Fruit fly (Drosophila melanogaster) whole organism, embryonic: ENCODE measurements around the gene spo.

Experiments used
- Bdp1 ChIP-seq: fragments of 200-800 bp; sonication (Bioruptor generic); optimal IDR thresholded peaks from 3 replicates; lab custom pipeline; 2016; ENCODE audit warnings: missing biosample characterization, missing genetic modification characterization
- CG1024 ChIP-seq: fragments of 200-800 bp; sonication (Bioruptor generic); IDR thresholded peaks from 2 replicates; pipeline ENCODE4 v1.3.6; 2022; ENCODE audit warnings: missing biosample characterization, missing genetic modification characterization
- CG10431 ChIP-seq: fragments of 200-800 bp; sonication (Bioruptor generic); optimal IDR thresholded peaks from 3 replicates; lab custom pipeline; 2018; ENCODE audit warnings: missing biosample characterization, mild to moderate bottlenecking, missing genetic modification characterization
- CG10654 ChIP-seq: fragments of 200-800 bp; sonication (Bioruptor generic); optimal IDR thresholded peaks from 2 replicates; lab custom pipeline; 2016; ENCODE audit warnings: missing biosample characterization, missing genetic modification characterization
- CG11085 ChIP-seq: fragments of 200-800 bp; sonication (Bioruptor generic); IDR thresholded peaks from 2 replicates; pipeline ENCODE4 v1.3.6; 2022; ENCODE audit warnings: missing biosample characterization, missing genetic modification characterization
- CG11696 ChIP-seq: fragments of 200-800 bp; sonication (Bioruptor generic); IDR thresholded peaks from 2 replicates; pipeline ENCODE4 v1.3.6; 2022; ENCODE audit warnings: missing biosample characterization, missing genetic modification characterization
- CG11723 ChIP-seq: fragments of 200-800 bp; sonication (Bioruptor generic); optimal IDR thresholded peaks from 2 replicates; lab custom pipeline; 2017; ENCODE audit warnings: missing biosample characterization, mild to moderate bottlenecking, missing genetic modification characterization
- CG13123 ChIP-seq: fragments of 200-800 bp; sonication (Bioruptor generic); optimal IDR thresholded peaks from 2 replicates; lab custom pipeline; 2016; ENCODE audit warnings: missing biosample characterization, missing genetic modification characterization
- CG15011 ChIP-seq: fragments of 200-800 bp; sonication (Bioruptor generic); optimal IDR thresholded peaks from 3 replicates; lab custom pipeline; 2018; ENCODE audit warnings: missing biosample characterization, mild to moderate bottlenecking, missing genetic modification characterization
- CG15479 ChIP-seq: fragments of 200-800 bp; sonication (Bioruptor generic); optimal IDR thresholded peaks from 3 replicates; lab custom pipeline; 2019; ENCODE audit warnings: missing biosample characterization, mild to moderate bottlenecking, missing genetic modification characterization, moderate library complexity
- CG15514 ChIP-seq: fragments of 200-800 bp; sonication (Bioruptor generic); optimal IDR thresholded peaks from 3 replicates; lab custom pipeline; 2017; ENCODE audit warnings: missing biosample characterization, missing genetic modification characterization, mild to moderate bottlenecking, moderate library complexity, missing genetic modification reagents
- CG16779 ChIP-seq: fragments of 200-800 bp; sonication (Bioruptor generic); IDR thresholded peaks from 2 replicates; pipeline ENCODE4 v1.3.6; 2022; ENCODE audit warnings: missing biosample characterization, missing genetic modification characterization
- CG2875 ChIP-seq: fragments of 200-800 bp; sonication (Bioruptor generic); optimal IDR thresholded peaks from 2 replicates; lab custom pipeline; 2017; ENCODE audit warnings: missing biosample characterization, mild to moderate bottlenecking, missing genetic modification characterization, missing genetic modification reagents
- CG30020 ChIP-seq: fragments of 200-800 bp; optimal IDR thresholded peaks from 2 replicates; lab custom pipeline; 2019; ENCODE audit warnings: missing biosample characterization, mild to moderate bottlenecking, missing genetic modification characterization, moderate library complexity
- CG30403 ChIP-seq: fragments of 200-800 bp; sonication (Bioruptor generic); optimal IDR thresholded peaks from 3 replicates; lab custom pipeline; 2016; ENCODE audit warnings: missing biosample characterization, missing genetic modification characterization
- CG3281 ChIP-seq: fragments of 200-800 bp; sonication (Bioruptor generic); optimal IDR thresholded peaks from 3 replicates; lab custom pipeline; 2017; ENCODE audit warnings: missing biosample characterization, mild to moderate bottlenecking, missing genetic modification characterization
- CG33557 ChIP-seq: fragments of 200-800 bp; sonication (Bioruptor generic); optimal IDR thresholded peaks from 2 replicates; lab custom pipeline; 2019; ENCODE audit warnings: missing biosample characterization, mild to moderate bottlenecking, missing genetic modification characterization, moderate library complexity
- CG4282 ChIP-seq: fragments of 200-800 bp; sonication (Bioruptor generic); optimal IDR thresholded peaks from 2 replicates; lab custom pipeline; 2016; ENCODE audit warnings: missing biosample characterization, missing genetic modification characterization
- CG4730 ChIP-seq: fragments of 200-800 bp; sonication (Bioruptor generic); IDR thresholded peaks from 2 replicates; pipeline ENCODE4 v1.3.6; 2022; ENCODE audit warnings: missing biosample characterization, missing genetic modification characterization
- CG4854 ChIP-seq: fragments of 200-800 bp; sonication (Bioruptor generic); optimal IDR thresholded peaks from 2 replicates; lab custom pipeline; 2016; ENCODE audit warnings: missing biosample characterization, missing genetic modification characterization, inconsistent platforms
- CG6175 ChIP-seq: fragments of 200-800 bp; sonication (Bioruptor generic); IDR thresholded peaks from 3 replicates; pipeline ENCODE4 v1.3.6; 2022; ENCODE audit warnings: missing biosample characterization, missing genetic modification characterization
- CG6765 ChIP-seq: fragments of 200-800 bp; sonication (Bioruptor generic); optimal IDR thresholded peaks from 3 replicates; lab custom pipeline; 2017; ENCODE audit warnings: missing biosample characterization, mild to moderate bottlenecking, missing genetic modification characterization
- CG7928 ChIP-seq: fragments of 200-800 bp; sonication (Bioruptor generic); optimal IDR thresholded peaks from 2 replicates; lab custom pipeline; 2017; ENCODE audit warnings: missing biosample characterization, mild to moderate bottlenecking, missing genetic modification characterization
- CG8290 ChIP-seq, 3 experiments: fragments of 200-800 bp; sonication (Bioruptor generic); optimal IDR thresholded peaks; 2 replicates each; lab custom pipeline; 2016 to 2019; ENCODE audit warnings: missing biosample characterization in 3 of 3, missing genetic modification characterization in 3 of 3, mild to moderate bottlenecking in 2 of 3, moderate library complexity in 1 of 3
- CG9215 ChIP-seq: fragments of 200-800 bp; sonication (Bioruptor generic); IDR thresholded peaks from 2 replicates; pipeline ENCODE4 v1.3.6; 2022; ENCODE audit warnings: missing biosample characterization, missing genetic modification characterization
- Eip74EF ChIP-seq, 2 experiments: fragments of 200-800 bp in 1 of 2; fragments of >200 bp in 1 of 2; sonication (Bioruptor generic) in 1 of 2; optimal IDR thresholded peaks; 2 replicates each; lab custom pipeline; 2017 to 2019; ENCODE audit warnings: missing biosample characterization in 2 of 2, missing genetic modification characterization in 2 of 2, mild to moderate bottlenecking in 1 of 2, moderate library complexity in 1 of 2
- Fer2 ChIP-seq: fragments of 200-800 bp; sonication (Bioruptor generic); optimal IDR thresholded peaks from 2 replicates; lab custom pipeline; 2018; ENCODE audit warnings: missing biosample characterization, mild to moderate bottlenecking, missing genetic modification characterization, moderate library complexity
- HmgD ChIP-seq: fragments of 200-800 bp; sonication (Bioruptor generic); optimal IDR thresholded peaks from 3 replicates; lab custom pipeline; 2016; ENCODE audit warnings: missing biosample characterization, missing genetic modification characterization
- Hr3 ChIP-seq: fragments of 200-800 bp; sonication (Bioruptor generic); optimal IDR thresholded peaks from 3 replicates; lab custom pipeline; 2016; ENCODE audit warnings: missing biosample characterization, missing genetic modification characterization
- Hr78 ChIP-seq, 2 experiments: fragments of 200-800 bp in 1 of 2; fragments of >200 bp in 1 of 2; sonication (Bioruptor generic) in 1 of 2; optimal IDR thresholded peaks; 2 replicates each; lab custom pipeline; 2017 to 2019; ENCODE audit warnings: missing biosample characterization in 2 of 2, missing genetic modification characterization in 2 of 2, mild to moderate bottlenecking in 1 of 2, moderate library complexity in 1 of 2
- Hsf ChIP-seq: fragments of 200-800 bp; sonication (Bioruptor generic); optimal IDR thresholded peaks from 3 replicates; lab custom pipeline; 2016; ENCODE audit warnings: missing biosample characterization, missing genetic modification characterization
- Lpt ChIP-seq: fragments of >200 bp; optimal IDR thresholded peaks from 2 replicates; lab custom pipeline; 2018; ENCODE audit warnings: missing biosample characterization, missing genetic modification characterization
- Six4 ChIP-seq: fragments of 200-800 bp; sonication (Bioruptor generic); optimal IDR thresholded peaks from 2 replicates; lab custom pipeline; 2016; ENCODE audit warnings: missing biosample characterization, missing genetic modification characterization
- Stat92E ChIP-seq, 3 experiments: fragments of >200 bp in 2 of 3; fragments of 200-800 bp in 1 of 3; sonication (Bioruptor generic) in 1 of 3; optimal IDR thresholded peaks; 2 replicates each; lab custom pipeline; 2017 to 2019; ENCODE audit warnings: missing biosample characterization in 3 of 3, missing genetic modification characterization in 3 of 3, mild to moderate bottlenecking in 1 of 3, moderate library complexity in 1 of 3
- abd-A ChIP-seq: fragments of 200-800 bp; sonication (Bioruptor generic); optimal IDR thresholded peaks from 3 replicates; lab custom pipeline; 2019; ENCODE audit warnings: missing biosample characterization, mild to moderate bottlenecking, missing genetic modification characterization, moderate library complexity
- caup ChIP-seq: fragments of 200-800 bp; sonication (Bioruptor generic); optimal IDR thresholded peaks from 3 replicates; lab custom pipeline; 2017; ENCODE audit warnings: missing biosample characterization, mild to moderate bottlenecking, missing genetic modification characterization, moderate library complexity; ENCODE audit not compliant: severe bottlenecking
- dan ChIP-seq: fragments of 200-800 bp; sonication (Bioruptor generic); IDR thresholded peaks from 2 replicates; pipeline ENCODE4 v1.3.6; 2022; ENCODE audit warnings: missing biosample characterization, missing genetic modification characterization
- dm ChIP-seq: fragments of 200-800 bp; sonication (Bioruptor generic); optimal IDR thresholded peaks from 3 replicates; lab custom pipeline; 2016; ENCODE audit warnings: missing biosample characterization, missing genetic modification characterization
- en ChIP-seq: fragments of 200-800 bp; sonication (Bioruptor generic); optimal IDR thresholded peaks from 2 replicates; lab custom pipeline; 2016; ENCODE audit warnings: missing biosample characterization, missing genetic modification characterization
- eyg ChIP-seq: fragments of 200-800 bp; sonication (Bioruptor generic); optimal IDR thresholded peaks from 3 replicates; lab custom pipeline; 2016; ENCODE audit warnings: missing biosample characterization, missing genetic modification characterization
- gfzf ChIP-seq: fragments of 200-800 bp; sonication (Bioruptor generic); optimal IDR thresholded peaks from 2 replicates; lab custom pipeline; 2016; ENCODE audit warnings: missing biosample characterization, mild to moderate bottlenecking, missing genetic modification characterization, moderate library complexity
- gsb ChIP-seq: fragments of 200-800 bp; sonication (Bioruptor generic); IDR thresholded peaks from 2 replicates; pipeline ENCODE4 v1.3.6; 2022; ENCODE audit warnings: missing biosample characterization, missing genetic modification characterization
- ham ChIP-seq: fragments of 200-800 bp; sonication (Bioruptor generic); IDR thresholded peaks from 2 replicates; pipeline ENCODE4 v1.3.6; 2022; ENCODE audit warnings: missing biosample characterization, missing genetic modification characterization
- her ChIP-seq: fragments of 200-800 bp; sonication (Bioruptor generic); optimal IDR thresholded peaks from 2 replicates; lab custom pipeline; 2016; ENCODE audit warnings: missing biosample characterization, missing genetic modification characterization
- lilli ChIP-seq: fragments of 200-800 bp; sonication (Bioruptor generic); optimal IDR thresholded peaks from 3 replicates; lab custom pipeline; 2016; ENCODE audit warnings: missing biosample characterization, missing genetic modification characterization
- org-1 ChIP-seq: fragments of 200-800 bp; sonication (Bioruptor generic); optimal IDR thresholded peaks from 2 replicates; lab custom pipeline; 2017; ENCODE audit warnings: missing biosample characterization, missing genetic modification characterization
- phol ChIP-seq: fragments of 200-800 bp; sonication (Bioruptor generic); optimal IDR thresholded peaks from 3 replicates; lab custom pipeline; 2018; ENCODE audit warnings: missing biosample characterization, mild to moderate bottlenecking, missing genetic modification characterization, moderate library complexity
- sens ChIP-seq: fragments of 200-800 bp; sonication (Bioruptor generic); peaks from one replicate; lab custom pipeline; 2016; ENCODE audit warnings: missing biosample characterization, missing genetic modification characterization
- sug ChIP-seq: fragments of 200-800 bp; optimal IDR thresholded peaks from 2 replicates; lab custom pipeline; 2019; ENCODE audit warnings: missing biosample characterization, mild to moderate bottlenecking, missing genetic modification characterization, moderate library complexity

The spo gene

dm6 chr3L:5563309-5564182 lies 28.8 kb downstream of the spo start, which contains the start of the genes ScsbetaG and Sras (continued):
- TF ChIP-seq CG13123 (GFP tag; lab: Kevin White, UChicago) (no peak), CG11085 (no peak), sug (no peak), CG6765 (GFP tag; lab: Kevin White, UChicago) (no peak), CG8290 (GFP tag; optimal IDR thresholded peaks at IDR 0.05; lab: Kevin White, UChicago) (no peak), CG8290 (tag; optimal IDR thresholded peaks at IDR 0.05; lab: Kevin White, UChicago) (peak in 1 of 2 experiments; percentile 63), CG33557 (GFP tag; lab: Kevin White, UChicago) (no peak), gsb (GFP tag; lab: Robert Waterston, UW) (no peak), CG10654 (GFP tag; lab: Kevin White, UChicago) (no peak), CG2875 (no peak), Fer2 (tag; lab: Kevin White, UChicago) (no peak), Lpt (GFP tag; lab: Kevin White, UChicago) (no peak), CG30403 (GFP tag; lab: Kevin White, UChicago) (no peak), Eip74EF (GFP tag; optimal IDR thresholded peaks at IDR 0.05; lab: Kevin White, UChicago) (no peak), eyg (GFP tag; lab: Kevin White, UChicago) (no peak), lilli (GFP tag; lab: Kevin White, UChicago) (no peak), phol (tag; lab: Kevin White, UChicago) (peak; percentile 82), abd-A (tag; lab: Kevin White, UChicago) (no peak), Stat92E (GFP tag; optimal IDR thresholded peaks at IDR 0.05; lab: Kevin White, UChicago) (no peak), Hsf (GFP tag; lab: Kevin White, UChicago) (no peak), CG11723 (GFP tag; lab: Kevin White, UChicago) (no peak), HmgD (GFP tag; lab: Kevin White, UChicago) (no peak), CG3281 (GFP tag; lab: Kevin White, UChicago) (no peak), dm (GFP tag; lab: Kevin White, UChicago) (peak; percentile 19), CG16779 (GFP tag; lab: Robert Waterston, UW) (no peak), Hr3 (GFP tag; lab: Kevin White, UChicago) (no peak), CG15011 (GFP tag; lab: Kevin White, UChicago) (no peak), CG4282 (GFP tag; lab: Kevin White, UChicago) (no peak), org-1 (GFP tag; lab: Kevin White, UChicago) (no peak), CG4854 (GFP tag; lab: Kevin White, UChicago) (no peak), her (no peak), sens (peak; percentile 55), Six4 (GFP tag; lab: Kevin White, UChicago) (no peak), CG1024 (GFP tag; lab: Robert Waterston, UW) (no peak), dan (GFP tag; lab: Robert Waterston, UW) (no peak), CG30020 (no peak), en (GFP tag; lab: Kevin White, UChicago) (no peak), Hr78 (GFP tag; optimal IDR thresholded peaks at IDR 0.05; lab: Kevin White, UChicago) (peak in 1 of 2 experiments; percentile 14), gfzf (GFP tag; lab: Kevin White, UChicago) (peak; percentile 87), CG15479 (no peak), CG6175 (GFP tag; lab: Robert Waterston, UW) (no peak), CG11696 (GFP tag; lab: Robert Waterston, UW) (no peak), CG4730 (GFP tag; lab: Robert Waterston, UW) (no peak), CG9215 (GFP tag; lab: Robert Waterston, UW) (no peak), ham (GFP tag; lab: Robert Waterston, UW) (no peak), CG15514 (peak; percentile 99), CG7928 (GFP tag; lab: Kevin White, UChicago) (no peak), Bdp1 (GFP tag; lab: Kevin White, UChicago) (no peak), CG10431 (GFP tag; lab: Kevin White, UChicago) (no peak), caup (GFP tag; lab: Kevin White, UChicago) (no peak)
